Fruit fly (Drosophila melanogaster): ENCODE results near the gene CG34012.
A peak's percentile ranks its signal among the peaks of the same experiment; 100 is the strongest.

The CG34012 gene

dm6 chr3L:11084557-11085231 lies 24.6 kb downstream of the CG34012 start (continued):
- TF ChIP-seq CG32772 (GFP tag; IDR thresholded peaks at IDR 0.05) (peak; percentile 96), CG10979 (tag; optimal IDR thresholded peaks at IDR 0.05) (peak; percentile 99), pzg (GFP tag; optimal IDR thresholded peaks at IDR 0.05) (no peak), NFAT (GFP tag; IDR thresholded peaks at IDR 0.05) (peak; percentile 86), ems (GFP tag; optimal IDR thresholded peaks at IDR 0.05) (peak; percentile 92), zfh2 (GFP tag; optimal IDR thresholded peaks at IDR 0.05) (peak; percentile 74), CG3995 (GFP tag; optimal IDR thresholded peaks at IDR 0.05) (peak; percentile 46), Trl (optimal IDR thresholded peaks at IDR 0.05) (peak; percentile 35 to 55), Trl (GFP tag; optimal IDR thresholded peaks at IDR 0.05) (peak; percentile 97), kah (GFP tag; optimal IDR thresholded peaks at IDR 0.05) (peak; percentile 93), E2f2 (GFP tag; IDR thresholded peaks at IDR 0.05) (peak; percentile 80), Hr3 (GFP tag; optimal IDR thresholded peaks at IDR 0.05) (peak; percentile 94), dpn (GFP tag; optimal IDR thresholded peaks at IDR 0.05) (peak; percentile 97), CG18764 (GFP tag; optimal IDR thresholded peaks at IDR 0.05) (peak; percentile 96), CG14860 (GFP tag; IDR thresholded peaks at IDR 0.05; ENCODE audit: partially characterized antibody) (no peak), cad (GFP tag; optimal IDR thresholded peaks at IDR 0.05) (no peak), MTF-1 (GFP tag; optimal IDR thresholded peaks at IDR 0.05; ENCODE audit: borderline replicate concordance) (peak; percentile 86), CG15514 (GFP tag; optimal IDR thresholded peaks at IDR 0.05) (peak; percentile 83), CG10543 (GFP tag; optimal IDR thresholded peaks at IDR 0.05) (peak; percentile 66), CG12236 (GFP tag; optimal IDR thresholded peaks at IDR 0.05) (peak; percentile 98), CG14710 (tag; optimal IDR thresholded peaks at IDR 0.05) (peak; percentile 97), dati (GFP tag; IDR thresholded peaks at IDR 0.05) (peak; percentile 90), CG16815 (GFP tag; optimal IDR thresholded peaks at IDR 0.05) (peak; percentile 92), chn (GFP tag; optimal IDR thresholded peaks at IDR 0.05) (peak; percentile 97), Dll (GFP tag; IDR thresholded peaks at IDR 0.05; ENCODE audit: partially characterized antibody) (no peak), CG3065 (GFP tag; optimal IDR thresholded peaks at IDR 0.05) (peak; percentile 91), jing (GFP tag; optimal IDR thresholded peaks at IDR 0.05) (peak; percentile 93), CG6813 (GFP tag; optimal IDR thresholded peaks at IDR 0.05) (peak; percentile 93), CG6175 (GFP tag; IDR thresholded peaks at IDR 0.05) (peak; percentile 75; the same call in 2 of the 3 replicates), wor (GFP tag; IDR thresholded peaks at IDR 0.05) (peak; percentile 92), CG1792 (GFP tag; optimal IDR thresholded peaks at IDR 0.05) (peak; percentile 95), bcd (GFP tag; optimal IDR thresholded peaks at IDR 0.05) (peak; percentile 95), CG31365 (tag; optimal IDR thresholded peaks at IDR 0.05) (peak; percentile 76), psq (GFP tag; optimal IDR thresholded peaks at IDR 0.05) (peak; percentile 91), CG1647 (GFP tag; optimal IDR thresholded peaks at IDR 0.05) (peak; percentile 91), CG7556 (GFP tag; optimal IDR thresholded peaks at IDR 0.05) (peak; percentile 96), pan (optimal IDR thresholded peaks at IDR 0.05) (no peak), pan (GFP tag; optimal IDR thresholded peaks at IDR 0.05 in 1 of 2, IDR thresholded peaks at IDR 0.05 in 1 of 2) (peak in 1 of 2 experiments; percentile 98), caup (GFP tag; optimal IDR thresholded peaks at IDR 0.05; ENCODE audit: severe bottlenecking) (peak; percentile 92), D (optimal IDR thresholded peaks at IDR 0.05) (no peak), D (GFP tag; optimal IDR thresholded peaks at IDR 0.05) (peak; percentile 95), BtbVII (GFP tag; optimal IDR thresholded peaks at IDR 0.05) (peak; percentile 81), jigr1 (GFP tag; IDR thresholded peaks at IDR 0.05) (peak; percentile 87), CG18599 (GFP tag; optimal IDR thresholded peaks at IDR 0.05) (peak; percentile 92), Atf-2 (GFP tag; optimal IDR thresholded peaks at IDR 0.05) (peak; percentile 97), CG33557 (GFP tag; optimal IDR thresholded peaks at IDR 0.05) (peak; percentile 97), chinmo (GFP tag; IDR thresholded peaks at IDR 0.05; ENCODE audit: partially characterized antibody) (peak; percentile 73; the same call in 1 of the 4 replicates), PHDP (tag; optimal IDR thresholded peaks at IDR 0.05) (peak; percentile 97), eve (GFP tag; optimal IDR thresholded peaks at IDR 0.05) (peak in 1 of 2 experiments; percentile 72), Atf6 (GFP tag; IDR thresholded peaks at IDR 0.05) (peak; percentile 93)
